Fruit fly (Drosophila melanogaster) Kc167 (cell line): ENCODE results near the gene Pdcd4.

Experiments
- Myc ChIP-seq: fragments of >200 bp; optimal IDR thresholded peaks from 2 replicates; lab custom pipeline; 2017; ENCODE audit warnings: missing external identifiers
- Sin3A ChIP-seq: fragments of >200 bp; optimal IDR thresholded peaks from 2 replicates; lab custom pipeline; 2018; ENCODE audit warnings: missing external identifiers
- h ChIP-seq: fragments of >200 bp; optimal IDR thresholded peaks from 3 replicates; lab custom pipeline; 2018; ENCODE audit warnings: missing external identifiers
- psq ChIP-seq: fragments of >200 bp; optimal IDR thresholded peaks from 2 replicates; lab custom pipeline; 2017; ENCODE audit warnings: missing external identifiers

DNA sequence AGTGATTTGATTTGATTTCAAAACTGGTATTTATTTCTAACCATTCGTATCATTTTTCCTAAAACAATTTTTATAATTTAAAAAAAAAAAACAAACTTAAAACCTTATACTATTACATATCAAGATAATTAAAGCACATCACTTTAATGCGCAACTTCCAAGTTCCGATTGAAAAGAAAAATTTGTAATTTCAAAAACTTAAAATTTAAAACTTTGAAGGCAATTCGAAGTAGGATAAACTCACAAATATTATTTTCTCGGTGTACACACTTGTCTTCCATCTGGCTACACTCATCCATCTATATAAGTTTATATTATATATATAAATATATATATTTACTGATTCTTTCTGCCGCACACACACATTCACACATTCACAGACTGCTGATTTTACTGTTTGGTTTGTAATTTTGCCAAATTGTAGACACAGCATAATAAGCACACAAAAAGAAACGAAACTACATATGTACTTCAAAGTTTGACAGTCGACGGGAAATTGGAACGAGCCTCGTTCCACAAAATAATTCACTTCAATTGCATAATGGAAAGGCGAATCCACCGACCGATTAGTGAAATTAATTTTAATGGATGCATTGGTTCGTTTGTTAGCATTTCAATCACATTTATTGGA lies 30.9 kb upstream of the Pdcd4 start:
- TF ChIP-seq Sin3A (no peak), Myc (lab: Kevin White, UChicago) (no peak), h (no peak), psq (lab: Kevin White, UChicago) (no peak)
